Fruit fly (Drosophila melanogaster) whole organism: Measurements from ENCODE around the gene CG15892.

Experiments used
- CG8478 ChIP-seq: fragments of >200 bp; optimal IDR thresholded peaks from 2 replicates; lab custom pipeline; 2018; ENCODE audit warnings: inconsistent platforms
- Dll ChIP-seq: fragments of >200 bp; optimal IDR thresholded peaks from 2 replicates; lab custom pipeline; 2017
- psq ChIP-seq: fragments of >200 bp; optimal IDR thresholded peaks from 2 replicates; lab custom pipeline; 2017

- TF ChIP-seq CG8478 = no peak
- TF ChIP-seq Dll (lab: Kevin White, UChicago) = no peak
- no peak for TF ChIP-seq psq (lab: Kevin White, UChicago)
These were observed 41.1 kb downstream of the CG15892 start for dm6 chrX:6252897-6253540.
